Worm (Caenorhabditis elegans) whole organism, L2 larva: ENCODE results near the gene lgc-16.

ENCODE experiments used
- ceh-82 ChIP-seq: fragments of 150-350 bp; optimal IDR thresholded peaks from 2 replicates; lab custom pipeline; 2014; ENCODE audit warnings: missing biosample characterization, missing genetic modification characterization
- dmd-4 ChIP-seq: sonication (generic microtip); optimal IDR thresholded peaks from 2 replicates; lab custom pipeline; 2017; ENCODE audit warnings: missing biosample characterization, missing genetic modification characterization
- egl-27 ChIP-seq: sonication (generic microtip); optimal IDR thresholded peaks from 3 replicates; lab custom pipeline; 2017; ENCODE audit warnings: missing biosample characterization, missing genetic modification reagents, missing genetic modification characterization
- lin-13 ChIP-seq: fragments of 150-350 bp; optimal IDR thresholded peaks from 2 replicates; lab custom pipeline; 2014; ENCODE audit warnings: missing biosample characterization, missing genetic modification reagents, missing genetic modification characterization
- mdl-1 ChIP-seq, 2 experiments: fragments of 150-350 bp in 1 of 2; sonication (generic microtip) in 1 of 2; optimal IDR thresholded peaks; 2 replicates each; lab custom pipeline; 2017; ENCODE audit warnings: missing biosample characterization in 2 of 2, missing genetic modification characterization in 2 of 2
- nhr-237 ChIP-seq: fragments of 150-350 bp; optimal IDR thresholded peaks from 2 replicates; lab custom pipeline; 2014; ENCODE audit warnings: missing biosample characterization, missing genetic modification characterization
- snpc-4 ChIP-seq: fragments of 150-350 bp; optimal IDR thresholded peaks from 2 replicates; lab custom pipeline; 2014; ENCODE audit warnings: missing biosample characterization, missing genetic modification characterization

- no peak for TF ChIP-seq snpc-4 (tag; lab: Kevin White, UChicago)
- no peak for TF ChIP-seq lin-13
- no peak for TF ChIP-seq nhr-237 (tag; lab: Kevin White, UChicago)
- no peak for TF ChIP-seq ceh-82 (tag; lab: Kevin White, UChicago)
- TF ChIP-seq dmd-4 (tag; lab: Kevin White, UChicago) = no peak
- TF ChIP-seq egl-27 (tag; lab: Kevin White, UChicago) = no peak
- TF ChIP-seq mdl-1 (tag; optimal IDR thresholded peaks at IDR 0.05; lab: Kevin White, UChicago) = no peak
These were observed 20.4 kb upstream of the lgc-16 start for ce11 chrX:12097995-12098394.
